Worm (Caenorhabditis elegans): ENCODE data around the gene scb-1.

Gene scb-1

DNA sequence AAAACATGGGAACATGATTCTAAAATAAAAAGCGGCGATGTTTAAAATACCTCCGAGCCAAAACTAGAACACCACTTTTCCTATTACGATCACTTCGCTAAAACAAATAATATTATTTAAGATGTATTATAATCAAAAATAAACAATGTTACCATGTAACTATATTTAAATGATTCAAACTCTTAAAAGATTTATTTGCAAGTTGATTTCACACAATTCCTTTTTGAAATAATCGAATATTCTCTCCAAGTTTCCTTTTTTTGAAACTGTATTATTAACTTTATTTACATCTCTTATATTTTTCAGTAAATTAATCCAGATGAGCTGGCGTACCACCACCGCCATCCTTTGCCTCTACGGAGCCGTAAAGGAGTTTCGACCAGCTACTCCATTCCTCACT, 21.7 kb upstream of the scb-1 start, which contains the start of gene folt-1:
Gene folt-1, plus strand, starts transcription at position 301 of the 400 bp plus-strand sequence.
- TF ChIP-seq snpc-4 (GFP tag; optimal IDR thresholded peaks at IDR 0.05) (no peak), snpc-4 (tag; optimal IDR thresholded peaks at IDR 0.05) (no peak)

DNA sequence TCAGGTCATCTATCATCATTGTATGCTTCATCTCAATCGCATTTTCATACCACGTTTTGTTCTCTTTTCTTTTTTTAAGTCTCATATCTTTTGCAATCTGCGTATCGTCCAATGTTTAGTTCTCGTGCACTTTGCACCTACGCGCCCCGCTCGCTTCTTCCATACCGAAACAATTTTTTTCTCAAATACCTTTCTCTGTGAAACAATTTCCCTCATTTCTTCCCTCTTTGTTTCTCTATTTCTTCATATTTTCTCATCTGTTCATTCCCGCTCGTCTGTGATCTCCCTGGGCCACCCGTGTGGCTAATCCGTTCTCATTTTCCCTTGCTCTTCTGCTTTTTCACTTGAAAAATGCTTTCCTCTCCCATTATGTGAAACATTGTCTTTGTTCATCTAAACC, 20.8 kb upstream of the scb-1 start:
- TF ChIP-seq unc-130 (GFP tag; optimal IDR thresholded peaks at IDR 0.05) (no peak), attf-5 (GFP tag; optimal IDR thresholded peaks at IDR 0.05) (peak; percentile 47), egl-44 (GFP tag; IDR thresholded peaks at IDR 0.05) (no peak), cebp-2 (GFP tag; IDR thresholded peaks at IDR 0.05) (no peak), nhr-80 (tag; optimal IDR thresholded peaks at IDR 0.05) (peak; percentile 44), hmg-1.2 (GFP tag; IDR thresholded peaks at IDR 0.05) (peak; percentile 19; the same call in 1 of the 2 replicates), F57A8.1 (GFP tag; optimal IDR thresholded peaks at IDR 0.05) (no peak)

DNA sequence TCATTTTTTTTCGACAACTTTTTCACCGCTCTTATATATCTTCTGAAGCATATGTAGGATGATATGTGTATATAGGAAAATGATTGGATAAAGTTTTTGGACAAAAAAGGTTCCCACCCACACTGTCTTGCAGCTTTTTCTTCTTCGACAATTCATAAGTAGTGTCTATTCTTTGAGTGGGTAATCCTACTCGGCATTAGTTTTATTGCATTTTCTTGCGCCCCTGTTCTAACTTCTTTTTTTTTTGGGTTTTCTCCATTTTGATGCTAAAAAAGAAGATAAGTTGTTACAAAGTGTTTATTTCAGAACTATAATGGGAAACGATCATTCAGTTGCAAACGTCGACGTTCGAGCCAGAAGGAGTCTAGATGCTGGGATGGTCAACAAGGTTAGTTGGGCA, 14.8 kb upstream of the scb-1 start, which contains the start of gene glb-3:
Gene glb-3, plus strand, starts transcription at position 301 of the 400 bp plus-strand sequence.
- TF ChIP-seq ceh-27 (GFP tag; optimal IDR thresholded peaks at IDR 0.05) (no peak), unc-130 (GFP tag; optimal IDR thresholded peaks at IDR 0.05) (no peak), tlf-1 (GFP tag; optimal IDR thresholded peaks at IDR 0.05) (no peak), snpc-1.1 (tag; optimal IDR thresholded peaks at IDR 0.05; ENCODE audit: insufficient read depth) (no peak), lin-35 (GFP tag; optimal IDR thresholded peaks at IDR 0.05) (no peak), ceh-58 (GFP tag; IDR thresholded peaks at IDR 0.05) (no peak), bed-2 (GFP tag; IDR thresholded peaks at IDR 0.05) (no peak), snpc-3.4 (tag; optimal IDR thresholded peaks at IDR 0.05) (no peak), ccch-3 (GFP tag; optimal IDR thresholded peaks at IDR 0.05) (no peak), mel-28 (tag; optimal IDR thresholded peaks at IDR 0.05; ENCODE audit: borderline replicate concordance) (no peak), dpff-1 (tag; optimal IDR thresholded peaks at IDR 0.05) (no peak), T26A5.8 (tag; optimal IDR thresholded peaks at IDR 0.05) (no peak), B0019.2 (GFP tag; conservative IDR thresholded peaks at IDR 0.05) (no peak), ceh-91 (GFP tag; IDR thresholded peaks at IDR 0.05) (no peak), repo-1 (tag; optimal IDR thresholded peaks at IDR 0.05) (no peak)

- no peak for TF ChIP-seq nhr-179 (tag; optimal IDR thresholded peaks at IDR 0.05)
- no peak for TF ChIP-seq fkh-3 (tag; optimal IDR thresholded peaks at IDR 0.05)
- no peak for TF ChIP-seq sdz-38 (tag; optimal IDR thresholded peaks at IDR 0.05)
- TF ChIP-seq Y53G8AR.9 (GFP tag; conservative IDR thresholded peaks at IDR 0.05): no peak
- no peak for TF ChIP-seq F22D6.2 (tag; optimal IDR thresholded peaks at IDR 0.05)
- no peak for TF ChIP-seq mcd-1 (GFP tag; IDR thresholded peaks at IDR 0.05)
- no peak for TF ChIP-seq snpc-3.4 (tag; optimal IDR thresholded peaks at IDR 0.05)
- TF ChIP-seq ama-1 (optimal IDR thresholded peaks at IDR 0.05): no peak
- no peak for TF ChIP-seq ama-1 (GFP tag; optimal IDR thresholded peaks at IDR 0.05)
- TF ChIP-seq athp-1 (tag; optimal IDR thresholded peaks at IDR 0.05): no peak
- no peak for TF ChIP-seq Y53F4B.3 (GFP tag; IDR thresholded peaks at IDR 0.05)
- no peak for TF ChIP-seq mxl-1 (tag; optimal IDR thresholded peaks at IDR 0.05)
- TF ChIP-seq B0261.1 (tag; optimal IDR thresholded peaks at IDR 0.05): no peak
- no peak for TF ChIP-seq attf-6 (GFP tag; IDR thresholded peaks at IDR 0.05)
- no peak for TF ChIP-seq B0035.1 (tag; optimal IDR thresholded peaks at IDR 0.05)
- TF ChIP-seq lsy-27 (tag; optimal IDR thresholded peaks at IDR 0.05; ENCODE audit: borderline replicate concordance, insufficient read depth): no peak
Measured at ce11 chrV:11133516-11133915, 14.0 kb upstream of the scb-1 start.

Data from whole organism, young adult.